Worm (Caenorhabditis elegans): ENCODE results near the gene skr-12.
A peak's percentile ranks its signal among the peaks of the same experiment; 100 is the strongest.

The skr-12 gene

DNA sequence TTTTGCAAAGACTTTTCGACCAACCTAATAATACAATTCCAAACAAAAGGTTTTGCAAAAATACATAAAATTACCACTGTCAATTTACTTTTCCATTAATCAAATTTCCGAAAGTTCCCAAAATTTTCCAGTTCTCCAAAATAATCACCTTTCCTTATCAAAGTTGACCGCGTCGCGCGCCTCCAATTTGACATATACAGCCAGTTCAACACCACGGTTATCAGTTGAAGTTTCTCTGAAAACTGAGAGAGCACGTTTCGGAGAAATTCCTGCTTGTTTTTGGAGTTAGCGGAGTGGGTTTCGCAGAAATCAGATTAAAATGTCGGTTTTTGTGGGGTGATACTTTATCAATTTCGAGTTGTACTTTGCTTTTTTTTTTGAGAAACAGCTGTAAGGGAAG is 12.0 kb downstream of the skr-12 start:
- TF ChIP-seq nhr-28 (tag; optimal IDR thresholded peaks at IDR 0.05) = peak; percentile 43
- TF ChIP-seq lin-1 (GFP tag; IDR thresholded peaks at IDR 0.05) = 0 out of 2 replicates have a peak, but pooled peaks have one; percentile 9
- no peak for TF ChIP-seq daf-16 (GFP tag; optimal IDR thresholded peaks at IDR 0.05)
- TF ChIP-seq daf-16 (tag; optimal IDR thresholded peaks at IDR 0.05) = peak; percentile 31
- TF ChIP-seq nhr-41 (GFP tag; IDR thresholded peaks at IDR 0.05) = peak; percentile 34; the same call in 1 of the 2 replicates
- peak; percentile 90 for TF ChIP-seq pqm-1 (tag; optimal IDR thresholded peaks at IDR 0.05)
- peak; percentile 78 for TF ChIP-seq dmd-6 (GFP tag; IDR thresholded peaks at IDR 0.05)
- TF ChIP-seq ctbp-1 (GFP tag; IDR thresholded peaks at IDR 0.05) = no peak
- no peak for TF ChIP-seq D1046.2 (GFP tag; IDR thresholded peaks at IDR 0.05)
- peak; percentile 14 for TF ChIP-seq dve-1 (tag; optimal IDR thresholded peaks at IDR 0.05; ENCODE audit: insufficient read depth)
- peak; percentile 52 for TF ChIP-seq hlh-11 (tag; optimal IDR thresholded peaks at IDR 0.05)

ce11 chrIV:17179565-17179964 is 12.5 kb downstream of the skr-12 start:
- TF ChIP-seq dmd-9 (GFP tag; IDR thresholded peaks at IDR 0.05) = no peak
- TF ChIP-seq daf-16 (GFP tag; optimal IDR thresholded peaks at IDR 0.05) = no peak
- TF ChIP-seq daf-16 (tag; optimal IDR thresholded peaks at IDR 0.05) = peak; percentile 61
- TF ChIP-seq snpc-4 (tag; optimal IDR thresholded peaks at IDR 0.05) = no peak
- TF ChIP-seq pqm-1 (tag; optimal IDR thresholded peaks at IDR 0.05) = peak; percentile 86

DNA sequence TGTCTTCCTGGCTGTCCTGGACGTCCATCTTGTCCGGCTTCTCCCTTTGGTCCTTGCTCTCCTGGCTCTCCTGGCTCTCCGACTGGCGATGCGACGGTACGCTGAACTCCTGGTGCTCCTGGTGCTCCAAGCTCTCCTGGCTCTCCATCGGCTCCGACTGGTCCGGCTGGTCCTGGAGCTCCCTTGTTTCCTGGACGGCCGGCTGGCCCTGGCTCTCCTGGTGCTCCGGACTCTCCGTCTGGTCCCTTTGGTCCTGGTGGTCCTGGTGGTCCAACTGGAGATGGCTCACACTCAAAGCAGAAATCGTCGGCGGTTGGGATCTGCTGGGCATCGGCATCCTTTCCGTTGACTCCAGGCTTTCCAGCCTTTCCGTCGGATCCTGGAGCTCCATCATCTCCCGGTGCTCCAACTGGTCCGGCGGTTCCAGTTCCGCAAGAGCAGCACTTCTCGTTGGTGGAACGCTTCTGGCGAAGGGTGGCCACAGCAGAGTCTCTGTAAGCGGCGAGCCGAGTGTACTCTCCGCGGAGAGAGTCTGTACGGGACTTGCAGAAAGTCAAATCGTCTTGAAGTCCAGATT is 16.0 kb downstream of the skr-12 start:
- 0 out of 2 replicates have a peak, but pooled peaks have one; percentile 18 for TF ChIP-seq arid-1 (GFP tag; conservative IDR thresholded peaks at IDR 0.05)
- TF ChIP-seq pha-4 (GFP tag; IDR thresholded peaks at IDR 0.05) = peak; percentile 33; the same call in 1 of the 2 replicates
- no peak for TF ChIP-seq pha-4 (tag; optimal IDR thresholded peaks at IDR 0.05)
- TF ChIP-seq T26A8.4 (GFP tag; IDR thresholded peaks at IDR 0.05) = 0 out of 2 replicates have a peak, but pooled peaks have one; percentile 5
- peak; percentile 29 for TF ChIP-seq nhr-102 (tag; optimal IDR thresholded peaks at IDR 0.05)
- TF ChIP-seq jun-1 (tag; optimal IDR thresholded peaks at IDR 0.05) = no peak
- no peak for TF ChIP-seq zip-11 (GFP tag; IDR thresholded peaks at IDR 0.05)
- peak; percentile 99 for TF ChIP-seq set-16 (GFP tag; IDR thresholded peaks at IDR 0.05)
- TF ChIP-seq sdz-12 (GFP tag; optimal IDR thresholded peaks at IDR 0.05) = peak; percentile 26
- TF ChIP-seq fos-1 (tag; optimal IDR thresholded peaks at IDR 0.05) = no peak

- no peak for TF ChIP-seq nhr-102 (tag; optimal IDR thresholded peaks at IDR 0.05)
- TF ChIP-seq T26A8.4 (GFP tag; IDR thresholded peaks at IDR 0.05) = peak; percentile 50; the same call in 1 of the 2 replicates
- TF ChIP-seq nhr-42 (GFP tag; IDR thresholded peaks at IDR 0.05) = no peak
- TF ChIP-seq daf-8 (GFP tag; IDR thresholded peaks at IDR 0.05) = no peak
- no peak for TF ChIP-seq mdt-29 (GFP tag; IDR thresholded peaks at IDR 0.05)
- TF ChIP-seq attf-4 (tag; optimal IDR thresholded peaks at IDR 0.05) = no peak
- no peak for TF ChIP-seq nhr-111 (GFP tag; optimal IDR thresholded peaks at IDR 0.05)
- 0 out of 2 replicates have a peak, but pooled peaks have one; percentile 13 for TF ChIP-seq ctbp-1 (GFP tag; IDR thresholded peaks at IDR 0.05)
- no peak for TF ChIP-seq dmd-6 (GFP tag; IDR thresholded peaks at IDR 0.05)
Observed at ce11 chrIV:17183629-17184028, 16.6 kb downstream of the skr-12 start, which contains the start of gene col-138. TSS of gene col-138 (minus strand) at chrIV:17183729.

- TF ChIP-seq lin-38 (GFP tag; IDR thresholded peaks at IDR 0.05) (no peak), nhr-42 (GFP tag; IDR thresholded peaks at IDR 0.05) (no peak), snpc-1.2 (GFP tag; IDR thresholded peaks at IDR 0.05) (peak; percentile 63), php-3 (GFP tag; IDR thresholded peaks at IDR 0.05) (peak; percentile 26; the same call in 1 of the 2 replicates)
Observed at ce11 chrIV:17189193-17189592, 22.1 kb downstream of the skr-12 start.

ce11 chrIV:17191791-17192190 is 24.7 kb downstream of the skr-12 start, which contains the start of gene flp-17:
TSS of gene flp-17 (minus strand) at chrIV:17191891.
- no peak for TF ChIP-seq lin-29 (GFP tag; IDR thresholded peaks at IDR 0.05)
- no peak for TF ChIP-seq snpc-4 (tag; optimal IDR thresholded peaks at IDR 0.05)

Measured in whole organism, L4 larva.